Fruit fly (Drosophila melanogaster): Measurements from ENCODE around the gene CG7083.

The CG7083 gene

DNA sequence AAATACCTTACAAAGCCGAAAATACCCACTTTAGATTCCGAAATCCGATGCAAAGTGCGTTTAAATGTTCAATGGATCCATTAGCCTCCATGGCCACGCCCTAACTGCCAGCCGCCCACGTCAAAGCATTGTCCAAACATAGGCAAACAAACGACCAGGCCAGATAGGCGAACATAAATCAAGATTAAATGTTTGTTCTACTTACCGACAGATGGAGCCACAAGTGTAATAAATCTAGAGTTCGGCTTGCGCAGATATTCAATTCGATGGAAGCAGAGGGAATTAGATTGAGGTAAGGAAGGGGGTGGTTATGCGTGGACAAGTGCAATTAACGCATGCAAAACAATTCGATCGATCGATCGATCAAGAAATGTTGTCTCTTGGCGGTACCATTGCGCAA is 16.8 kb upstream of the CG7083 start:
- TF ChIP-seq CG17801 (GFP tag; optimal IDR thresholded peaks at IDR 0.05; ENCODE audit: partially characterized antibody) = no peak

DNA sequence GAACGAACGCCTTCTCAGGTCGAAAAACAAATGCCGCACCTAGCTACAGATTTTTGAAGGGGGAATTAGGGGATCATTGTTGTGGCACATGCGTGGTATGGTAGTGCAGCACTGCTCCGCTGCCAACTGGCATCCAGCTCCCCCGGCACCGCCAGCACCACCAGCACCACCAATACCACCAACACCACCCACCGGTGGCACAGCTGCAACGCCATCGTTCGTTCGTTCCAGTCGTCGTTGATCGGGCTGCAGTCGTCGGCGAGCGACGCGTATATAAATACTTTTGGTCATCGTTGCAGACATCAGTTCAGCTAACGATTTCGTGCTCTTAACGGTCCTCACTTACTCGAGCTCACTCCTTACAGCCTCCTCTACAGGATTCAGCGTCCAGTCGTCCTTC is 15.0 kb upstream of the CG7083 start, which contains the start of gene CG34461:
Gene CG34461, plus strand, starts transcription at position 301 of the 400 bp plus-strand sequence.
- TF ChIP-seq CG17801 (GFP tag; optimal IDR thresholded peaks at IDR 0.05; ENCODE audit: partially characterized antibody) = no peak

DNA sequence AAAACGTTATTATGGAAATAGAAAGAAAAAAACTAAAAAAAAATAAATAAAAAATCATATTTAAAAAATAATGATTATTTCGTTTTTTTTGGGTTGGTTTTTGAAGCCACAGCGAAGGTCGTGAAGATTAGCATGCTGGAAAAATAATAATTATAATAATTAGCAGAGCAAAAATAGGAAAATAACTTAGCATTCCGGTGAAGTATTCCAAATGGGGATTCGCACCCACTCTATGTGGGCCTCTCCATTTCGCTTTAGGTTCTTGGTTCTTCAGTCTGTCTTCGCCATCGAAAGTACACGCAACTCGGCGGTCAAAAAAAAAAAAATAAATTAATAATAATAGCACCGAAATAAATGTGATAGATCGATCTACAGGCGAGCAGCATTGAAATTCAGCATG is 12.3 kb upstream of the CG7083 start, which contains the start of gene CG34462:
Gene CG34462, plus strand, starts transcription at position 301 of the 400 bp plus-strand sequence.
- TF ChIP-seq CG17801 (GFP tag; optimal IDR thresholded peaks at IDR 0.05; ENCODE audit: partially characterized antibody) = no peak

DNA sequence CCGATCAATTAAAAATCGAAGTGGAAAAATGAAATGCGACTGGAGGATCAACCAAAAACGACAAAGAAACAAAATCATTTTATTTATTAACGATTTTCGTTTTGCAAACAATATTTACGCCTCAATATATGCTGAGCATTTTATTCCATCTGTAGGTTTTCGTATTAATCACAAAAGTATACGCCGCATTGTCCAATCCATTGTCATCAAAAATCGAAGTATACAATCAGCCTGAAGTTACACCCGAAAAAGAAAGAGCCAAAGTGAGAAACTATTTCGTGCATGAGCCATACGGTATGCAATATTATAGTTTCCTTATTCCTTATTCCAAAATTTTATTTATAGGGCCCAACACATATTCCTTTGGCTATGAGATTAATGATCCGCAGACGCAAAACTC is 11.6 kb upstream of the CG7083 start:
- TF ChIP-seq CG17801 (GFP tag; optimal IDR thresholded peaks at IDR 0.05; ENCODE audit: partially characterized antibody) = no peak

DNA sequence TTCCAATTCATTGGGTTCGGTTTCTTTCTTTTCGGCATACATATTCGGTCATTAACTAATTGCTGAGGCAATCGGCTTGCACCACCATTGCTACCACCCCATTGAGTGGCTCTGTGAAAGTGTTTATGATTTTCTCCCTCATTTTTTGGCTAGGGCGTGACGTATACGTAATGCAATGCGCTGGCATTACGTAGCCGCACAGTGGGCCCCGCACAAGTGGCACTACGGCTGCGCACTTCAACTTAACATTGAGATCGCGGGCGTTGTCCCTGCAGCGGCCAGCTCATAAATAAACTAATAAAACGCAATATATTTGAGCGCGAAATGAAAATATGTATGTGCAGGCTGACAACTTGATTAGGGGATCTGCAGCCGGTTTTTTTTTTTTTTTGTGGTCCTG is 9.2 kb upstream of the CG7083 start:
- no peak for TF ChIP-seq CG17801 (GFP tag; optimal IDR thresholded peaks at IDR 0.05; ENCODE audit: partially characterized antibody)

DNA sequence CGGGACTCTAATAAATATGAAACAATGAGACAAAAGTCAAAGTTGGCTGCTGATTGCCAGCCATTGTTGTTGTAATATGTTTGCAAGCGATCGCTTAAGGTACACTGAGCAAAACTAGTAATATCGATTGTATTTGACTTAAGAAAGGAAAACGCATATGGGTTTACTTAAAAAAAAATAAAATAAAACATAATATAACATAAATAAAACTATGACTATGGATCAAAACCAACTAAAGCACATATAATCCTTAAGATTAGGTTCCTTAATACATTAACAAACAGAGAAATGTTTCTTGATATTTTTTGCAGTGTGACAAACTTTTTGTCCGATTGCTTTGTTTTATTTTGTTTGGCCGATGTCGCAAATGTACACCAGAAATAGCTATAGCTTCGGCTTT is 7.0 kb upstream of the CG7083 start:
- TF ChIP-seq CG17801 (GFP tag; optimal IDR thresholded peaks at IDR 0.05; ENCODE audit: partially characterized antibody) = no peak

DNA sequence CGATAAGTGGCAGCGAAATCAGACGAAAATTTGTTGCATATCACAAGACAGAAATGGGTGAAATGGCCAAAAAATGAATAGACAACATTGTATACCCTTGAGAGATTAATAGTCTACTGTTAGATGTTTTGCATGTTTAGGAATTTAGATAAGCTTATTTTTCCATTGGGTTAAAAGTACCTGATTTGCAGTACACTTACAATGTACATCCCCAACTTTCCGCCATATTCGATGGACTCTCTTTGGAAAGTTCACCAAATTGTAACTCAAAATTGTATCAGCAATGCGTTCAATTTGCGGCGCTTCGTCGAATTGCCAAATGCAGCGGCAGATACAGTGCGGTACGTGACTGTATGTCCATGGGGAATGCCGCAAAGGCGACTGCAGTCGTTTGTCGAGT is 6.2 kb upstream of the CG7083 start:
- TF ChIP-seq CG17801 (GFP tag; optimal IDR thresholded peaks at IDR 0.05; ENCODE audit: partially characterized antibody) = no peak

DNA sequence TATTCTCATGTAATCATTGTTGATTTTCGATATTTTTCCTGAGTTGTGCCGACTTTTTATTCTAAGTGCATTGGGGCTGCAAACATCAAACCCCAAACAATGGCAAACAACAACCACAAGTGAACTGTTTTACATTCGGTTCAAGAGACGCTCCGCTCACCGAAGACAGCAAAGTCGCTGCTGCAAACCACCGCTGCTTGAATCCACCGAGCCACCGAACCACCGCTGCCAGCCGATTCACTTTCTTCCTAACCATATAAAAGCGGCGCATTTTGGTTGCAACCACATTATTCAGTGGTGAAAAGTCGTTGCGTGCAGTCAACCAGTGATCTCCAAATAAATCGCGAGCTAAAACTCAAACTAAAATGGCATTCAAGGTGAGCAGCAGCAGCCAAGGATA is 4.2 kb upstream of the CG7083 start, which contains the start of gene Cpr66Cb:
Gene Cpr66Cb, plus strand, starts transcription at position 301 of the 400 bp plus-strand sequence.
- no peak for TF ChIP-seq CG17801 (GFP tag; optimal IDR thresholded peaks at IDR 0.05; ENCODE audit: partially characterized antibody)

DNA sequence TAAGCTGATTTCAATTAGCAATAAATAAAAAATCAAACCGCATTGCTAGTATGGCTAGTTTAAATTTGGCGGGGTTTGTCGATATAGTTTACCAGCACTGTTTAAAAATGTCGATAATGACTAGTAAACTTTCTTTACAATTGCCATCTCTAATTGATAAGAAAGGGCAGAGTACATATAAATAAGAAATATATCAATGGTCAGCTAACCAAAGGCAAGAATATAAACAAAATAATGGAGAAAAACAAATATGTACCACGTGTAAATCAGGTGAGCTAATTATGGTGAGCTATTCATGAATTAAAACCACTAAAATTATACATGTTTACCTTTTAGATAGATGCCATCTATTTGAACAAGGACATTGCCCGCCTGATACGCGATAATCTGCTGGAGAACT is 1.7 kb upstream of the CG7083 start, which contains the start of gene Pex2:
Gene Pex2, plus strand, starts transcription at position 131 of the 400 bp plus-strand sequence.
- TF ChIP-seq CG17801 (GFP tag; optimal IDR thresholded peaks at IDR 0.05; ENCODE audit: partially characterized antibody) = peak; percentile 56

DNA sequence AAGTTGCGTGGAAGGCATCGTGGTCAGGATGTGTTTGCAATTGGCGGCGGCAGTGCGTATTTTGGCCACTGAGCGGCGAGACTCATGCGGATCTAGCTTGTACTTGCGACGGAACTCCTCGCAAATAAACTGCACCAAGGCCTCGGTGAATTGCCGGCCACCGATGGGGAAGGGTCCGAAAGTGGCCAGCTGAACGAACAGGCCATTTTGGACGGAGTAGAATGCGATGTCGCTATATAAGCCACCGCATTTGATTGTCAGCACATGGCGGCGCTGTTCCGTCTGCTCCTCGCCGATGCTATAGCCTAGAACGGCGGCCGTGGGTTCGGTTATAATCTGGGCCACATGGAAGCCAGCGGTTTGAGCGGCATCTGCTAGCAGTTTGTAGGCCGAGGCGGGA is 4.6 kb downstream of the CG7083 start:
- TF ChIP-seq CG17801 (GFP tag; optimal IDR thresholded peaks at IDR 0.05; ENCODE audit: partially characterized antibody) = no peak

DNA sequence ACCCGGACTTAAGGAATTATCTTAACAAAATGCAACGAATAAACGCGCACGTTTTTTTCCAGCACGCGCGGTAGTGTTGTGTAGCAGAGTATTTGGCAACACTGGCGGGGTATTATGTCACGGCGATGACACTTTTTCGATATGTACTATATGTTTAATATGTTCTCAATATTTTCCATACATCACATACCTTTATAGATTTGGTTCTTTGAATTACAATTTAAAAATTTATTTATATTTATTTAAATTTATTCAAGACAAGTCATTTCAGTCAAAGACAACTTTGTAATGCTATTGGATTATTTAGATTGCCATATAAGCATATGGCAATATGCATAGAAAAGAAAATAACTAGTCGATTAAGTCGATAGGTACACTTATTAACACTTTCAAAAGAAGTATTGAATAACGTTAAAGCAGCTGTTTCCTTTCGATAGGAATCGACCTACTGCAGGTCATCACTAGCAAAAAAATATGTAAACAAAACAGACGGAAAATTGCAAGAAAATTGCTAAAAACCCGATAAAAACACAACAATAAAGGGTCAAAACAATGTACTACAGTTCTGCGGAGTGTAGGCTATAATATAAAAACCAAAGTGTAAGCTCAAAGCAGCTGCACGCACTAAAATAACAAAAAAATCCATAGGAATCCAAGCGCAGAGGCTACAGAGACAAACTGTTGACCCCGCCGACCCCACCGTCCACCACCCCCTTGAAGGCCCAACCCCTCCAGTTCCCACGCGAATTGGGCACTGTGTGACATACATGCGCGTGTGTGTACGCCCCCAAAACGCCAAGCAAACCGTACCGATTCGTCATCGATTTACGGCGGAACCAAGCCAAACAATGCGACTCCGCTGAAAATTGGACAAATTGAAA is 5.8 kb downstream of the CG7083 start, which contains the start of the genes CG7182 and GAPcenA:
Gene CG7182, minus strand, starts transcription at position 283 of the 881 bp plus-strand sequence.
Gene GAPcenA, plus strand, starts transcription at position 462 of the 881 bp plus-strand sequence.
- peak; percentile 82 for TF ChIP-seq CG17801 (GFP tag; optimal IDR thresholded peaks at IDR 0.05; ENCODE audit: partially characterized antibody)

DNA sequence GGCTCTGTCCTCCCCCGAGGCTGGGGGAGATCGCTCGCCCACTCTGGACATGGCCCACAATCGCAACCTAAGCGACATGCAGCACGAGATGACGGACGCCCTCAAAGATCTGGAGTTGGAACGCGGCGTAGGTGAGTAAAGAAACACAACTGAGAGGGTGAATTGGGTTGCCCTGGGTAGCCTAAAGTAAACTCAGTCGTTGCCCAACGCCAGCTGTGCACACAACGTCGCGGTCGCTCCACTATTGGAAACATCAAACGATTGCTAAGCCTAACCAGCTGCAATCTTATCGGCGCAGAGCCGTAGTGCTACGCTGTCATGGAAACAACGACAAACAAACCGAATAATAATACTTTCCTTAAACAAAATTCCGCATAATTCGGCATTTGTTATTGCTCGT is 6.8 kb downstream of the CG7083 start:
- TF ChIP-seq CG17801 (GFP tag; optimal IDR thresholded peaks at IDR 0.05; ENCODE audit: partially characterized antibody) = no peak

DNA sequence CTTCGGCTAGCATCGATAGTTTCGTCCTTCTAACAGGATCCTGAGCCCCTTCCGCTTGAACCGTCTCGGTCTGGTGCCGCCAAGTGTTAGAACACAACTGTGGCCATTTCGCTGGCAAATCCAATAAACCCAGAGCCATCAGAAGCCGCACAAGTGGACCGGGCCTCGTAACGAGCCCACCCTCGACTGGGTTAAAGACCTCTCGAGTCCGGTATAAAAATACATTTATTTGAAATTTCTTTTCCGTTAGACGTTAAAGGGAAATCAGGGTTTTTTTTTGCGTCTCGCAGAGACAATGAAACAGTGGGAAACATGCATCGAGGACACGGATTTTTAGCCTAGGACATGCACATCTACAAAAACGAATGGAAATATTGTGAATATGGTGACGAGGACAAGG is 15.6 kb downstream of the CG7083 start, which contains the start of gene Culd:
Gene Culd, minus strand, starts transcription at position 101 of the 400 bp plus-strand sequence.
- no peak for TF ChIP-seq CG17801 (GFP tag; optimal IDR thresholded peaks at IDR 0.05; ENCODE audit: partially characterized antibody)

DNA sequence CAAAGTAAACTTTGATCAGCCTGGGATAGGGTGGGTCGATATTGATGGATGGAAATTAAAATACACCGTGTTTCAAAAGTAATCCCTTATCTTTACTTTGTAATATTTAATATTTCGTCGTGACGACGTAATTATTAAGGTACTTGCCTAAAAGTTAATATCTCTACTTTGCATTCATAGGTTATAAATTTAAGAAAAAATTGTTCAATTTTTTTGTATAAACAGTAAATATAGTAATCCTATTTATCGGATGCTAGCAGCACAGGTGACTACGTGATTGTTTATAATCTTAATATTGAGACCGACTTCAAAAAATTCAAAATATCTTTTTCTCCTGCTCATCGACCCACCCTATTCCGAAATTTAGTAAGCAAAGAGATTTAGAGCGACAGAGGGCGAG is 17.6 kb downstream of the CG7083 start:
- TF ChIP-seq CG17801 (GFP tag; optimal IDR thresholded peaks at IDR 0.05; ENCODE audit: partially characterized antibody) = peak; percentile 10

DNA sequence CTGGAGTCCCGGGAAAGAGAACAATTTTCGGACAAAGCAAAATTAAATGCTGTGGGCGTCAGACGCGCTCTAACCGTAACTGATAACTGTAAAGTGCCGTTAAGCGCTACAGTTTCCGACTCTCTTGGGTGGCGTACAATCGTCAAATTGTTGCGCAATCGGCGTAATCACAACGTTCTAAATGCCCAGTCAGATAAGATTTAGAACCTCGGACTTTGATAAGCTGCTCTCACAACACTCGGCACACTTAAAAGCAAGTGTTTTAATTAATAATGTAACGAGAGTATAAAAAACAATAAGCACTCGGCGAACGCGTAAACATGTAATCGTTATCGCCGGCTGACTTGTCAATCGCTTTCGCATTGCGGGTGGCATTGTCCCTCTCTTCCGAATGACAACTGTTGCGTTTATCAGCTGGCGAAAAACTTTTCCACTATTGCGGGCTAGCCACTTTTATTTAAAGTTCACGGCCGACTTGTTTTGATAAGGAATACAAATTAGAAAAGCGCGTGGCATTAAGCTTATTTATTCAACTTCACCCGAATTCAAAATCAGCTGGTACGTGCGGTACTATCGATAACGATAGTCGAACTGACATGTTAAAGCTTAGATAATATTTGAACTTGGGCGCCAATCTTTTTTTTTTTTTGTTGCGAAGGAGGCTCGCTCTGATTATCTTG is 18.3 kb downstream of the CG7083 start:
- no peak for TF ChIP-seq CG17801 (GFP tag; optimal IDR thresholded peaks at IDR 0.05; ENCODE audit: partially characterized antibody)

All from ovary, adult (tissue).